Worm (Caenorhabditis elegans): Measurements from ENCODE around the gene tab-1.

The tab-1 gene

ce11 chrII:6823912-6824311 is 20.8 kb downstream of the tab-1 start:
- no peak for TF ChIP-seq dao-5 (tag; optimal IDR thresholded peaks at IDR 0.05)
- TF ChIP-seq him-1 (tag; optimal IDR thresholded peaks at IDR 0.05) = peak; percentile 40

ce11 chrII:6824524-6824923 is 21.4 kb downstream of the tab-1 start:
- no peak for TF ChIP-seq him-1 (tag; optimal IDR thresholded peaks at IDR 0.05)
- no peak for TF ChIP-seq W03F9.2 (tag; optimal IDR thresholded peaks at IDR 0.05)
- TF ChIP-seq dao-5 (tag; optimal IDR thresholded peaks at IDR 0.05) = no peak

DNA sequence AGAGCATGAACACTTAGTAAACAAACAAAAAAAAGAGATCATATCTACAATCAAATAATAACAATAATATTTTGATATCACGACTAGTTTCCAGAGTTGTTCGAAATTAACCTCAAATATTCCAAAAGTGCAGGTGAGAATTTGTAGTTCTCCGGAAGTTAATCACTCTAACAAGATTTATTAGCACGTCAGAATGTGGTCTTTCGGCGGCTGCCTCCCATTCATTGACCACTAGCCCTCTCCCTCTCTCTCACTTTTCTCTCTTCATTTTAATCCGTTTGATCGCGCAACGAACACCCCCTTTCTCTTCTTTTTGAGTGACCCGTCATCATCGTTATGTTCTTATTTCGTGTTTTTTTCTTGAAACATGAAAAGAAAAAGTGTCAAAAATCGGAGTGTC is 22.6 kb downstream of the tab-1 start:
- TF ChIP-seq W03F9.2 (tag; optimal IDR thresholded peaks at IDR 0.05) = no peak
- no peak for TF ChIP-seq dao-5 (tag; optimal IDR thresholded peaks at IDR 0.05)
- TF ChIP-seq him-1 (tag; optimal IDR thresholded peaks at IDR 0.05) = no peak

DNA sequence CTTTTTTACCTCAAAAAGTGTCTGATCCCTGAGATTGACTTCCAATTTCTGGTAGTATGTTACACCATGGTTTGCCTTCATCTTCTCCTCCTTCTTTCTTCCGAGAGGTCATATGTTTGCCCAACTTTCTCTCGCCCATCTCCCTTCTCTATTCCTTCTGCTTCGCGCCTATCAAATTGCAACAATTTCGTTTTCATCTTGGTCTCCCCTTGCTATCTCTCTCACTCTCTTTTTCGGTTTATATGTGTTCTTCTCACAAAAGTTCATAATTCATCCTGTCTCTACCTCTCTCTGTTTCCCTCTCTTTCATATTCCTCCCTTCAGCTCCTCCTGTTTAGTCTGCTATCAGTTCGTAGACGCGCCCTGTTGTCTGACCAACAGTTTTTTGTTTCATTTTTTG is 23.6 kb downstream of the tab-1 start:
- TF ChIP-seq him-1 (tag; optimal IDR thresholded peaks at IDR 0.05) (no peak), W03F9.2 (tag; optimal IDR thresholded peaks at IDR 0.05) (no peak), dao-5 (tag; optimal IDR thresholded peaks at IDR 0.05) (no peak)

DNA sequence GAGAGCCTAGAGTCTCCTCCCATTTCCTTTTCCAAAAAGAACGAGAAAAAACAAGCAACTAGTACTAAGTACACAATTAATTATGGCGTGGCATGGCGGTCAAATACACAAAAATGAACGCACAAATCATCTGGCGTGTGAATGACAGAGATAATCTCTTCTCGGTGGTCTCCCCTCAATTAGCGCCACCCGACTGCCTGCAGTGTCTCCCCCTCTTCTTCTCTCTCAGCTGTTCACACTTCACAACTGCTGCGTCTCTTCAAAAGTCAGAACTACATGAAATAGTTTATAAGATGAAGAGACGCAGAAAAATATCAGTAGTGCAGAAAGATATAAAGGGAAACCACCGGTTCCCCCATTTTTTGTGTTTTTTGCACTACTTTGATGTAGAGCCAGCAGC is 24.3 kb downstream of the tab-1 start:
- TF ChIP-seq W03F9.2 (tag; optimal IDR thresholded peaks at IDR 0.05) = no peak

ce11 chrII:6828073-6828900 is 25.2 kb downstream of the tab-1 start:
- TF ChIP-seq dao-5 (tag; optimal IDR thresholded peaks at IDR 0.05) = no peak
- TF ChIP-seq W03F9.2 (tag; optimal IDR thresholded peaks at IDR 0.05) = no peak
- peak; percentile 6 for TF ChIP-seq him-1 (tag; optimal IDR thresholded peaks at IDR 0.05)

ce11 chrII:6829108-6829507 is 26.0 kb downstream of the tab-1 start:
- TF ChIP-seq dao-5 (tag; optimal IDR thresholded peaks at IDR 0.05) (no peak), him-1 (tag; optimal IDR thresholded peaks at IDR 0.05) (no peak), W03F9.2 (tag; optimal IDR thresholded peaks at IDR 0.05) (no peak)

- no peak for TF ChIP-seq W03F9.2 (tag; optimal IDR thresholded peaks at IDR 0.05)
- no peak for TF ChIP-seq him-1 (tag; optimal IDR thresholded peaks at IDR 0.05)
- TF ChIP-seq dao-5 (tag; optimal IDR thresholded peaks at IDR 0.05) = no peak
Observed at ce11 chrII:6830012-6830411, 26.9 kb downstream of the tab-1 start.

DNA sequence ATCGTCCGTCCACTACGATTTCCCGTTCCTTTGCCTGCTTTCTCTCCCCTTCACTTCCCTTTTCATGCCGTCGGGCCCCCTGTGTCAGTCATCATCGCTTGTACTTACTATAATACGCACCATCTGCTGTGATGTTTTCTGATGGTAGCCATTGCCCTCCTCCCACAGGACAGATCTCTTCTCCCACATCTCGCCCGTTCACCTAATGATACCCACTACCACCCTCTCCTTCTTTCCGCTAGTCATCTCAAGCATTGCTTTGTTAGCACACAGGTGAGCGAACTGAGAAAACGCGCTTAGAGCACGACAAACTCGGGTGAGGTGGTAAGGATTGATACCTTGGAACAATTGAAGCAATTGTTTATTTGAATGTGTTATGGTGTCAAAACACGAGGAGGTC is 27.8 kb downstream of the tab-1 start:
- no peak for TF ChIP-seq him-1 (tag; optimal IDR thresholded peaks at IDR 0.05)
- no peak for TF ChIP-seq W03F9.2 (tag; optimal IDR thresholded peaks at IDR 0.05)
- TF ChIP-seq dao-5 (tag; optimal IDR thresholded peaks at IDR 0.05) = no peak

ce11 chrII:6831531-6832201 is 28.5 kb downstream of the tab-1 start:
- no peak for TF ChIP-seq W03F9.2 (tag; optimal IDR thresholded peaks at IDR 0.05)
- TF ChIP-seq him-1 (tag; optimal IDR thresholded peaks at IDR 0.05) = no peak
- TF ChIP-seq dao-5 (tag; optimal IDR thresholded peaks at IDR 0.05) = no peak

ce11 chrII:6832207-6832606 is 29.1 kb downstream of the tab-1 start:
- TF ChIP-seq W03F9.2 (tag; optimal IDR thresholded peaks at IDR 0.05) (no peak), him-1 (tag; optimal IDR thresholded peaks at IDR 0.05) (no peak), dao-5 (tag; optimal IDR thresholded peaks at IDR 0.05) (no peak)

- TF ChIP-seq W03F9.2 (tag; optimal IDR thresholded peaks at IDR 0.05) (no peak), dao-5 (tag; optimal IDR thresholded peaks at IDR 0.05) (no peak), him-1 (tag; optimal IDR thresholded peaks at IDR 0.05) (no peak)
Observed at ce11 chrII:6832695-6833389, 29.7 kb downstream of the tab-1 start.

- TF ChIP-seq dao-5 (tag; optimal IDR thresholded peaks at IDR 0.05) (no peak), him-1 (tag; optimal IDR thresholded peaks at IDR 0.05) (no peak), W03F9.2 (tag; optimal IDR thresholded peaks at IDR 0.05) (no peak)
Observed at ce11 chrII:6833781-6834339, 30.7 kb downstream of the tab-1 start.

DNA sequence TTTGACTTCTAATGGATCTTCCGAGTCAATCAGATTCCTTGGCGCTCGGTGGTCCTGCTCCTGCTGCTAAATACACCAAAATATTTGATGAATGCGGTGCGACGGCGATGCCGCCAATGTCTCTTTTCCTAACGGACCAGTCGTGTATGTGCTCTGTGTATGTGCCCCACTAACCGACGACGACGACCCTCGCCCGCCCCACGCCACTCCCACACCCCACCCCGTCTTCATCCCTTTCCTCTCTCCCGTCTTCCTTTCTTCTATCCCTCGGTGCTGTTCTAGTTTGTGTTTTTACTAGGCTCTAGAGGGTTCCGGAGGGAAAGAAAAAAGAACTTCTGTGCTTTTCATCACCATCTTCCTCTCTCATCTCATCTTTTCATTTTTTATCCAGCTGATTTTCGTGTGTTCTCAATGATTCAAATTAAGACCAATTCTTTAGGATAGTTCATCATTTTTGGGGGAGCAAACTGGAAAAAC is 31.5 kb downstream of the tab-1 start, which contains the start of gene egl-27:
Gene egl-27, plus strand, starts transcription at position 427 of the 477 bp plus-strand sequence.
- TF ChIP-seq him-1 (tag; optimal IDR thresholded peaks at IDR 0.05) = peak; percentile 12
- no peak for TF ChIP-seq dao-5 (tag; optimal IDR thresholded peaks at IDR 0.05)
